Worm (Caenorhabditis elegans) whole organism, young adult: ENCODE measurements around the gene ttr-23.

Experiments
- B0035.1 ChIP-seq: sonication (generic microtip); optimal IDR thresholded peaks from 2 replicates; lab custom pipeline; 2016; ENCODE audit warnings: missing genetic modification characterization, mild to moderate bottlenecking, missing compliant biosample characterization, missing genotype, missing genetic modification reagents
- Y56A3A.18 ChIP-seq: fragments of 200-800 bp; sonication (Bioruptor generic); IDR thresholded peaks from 2 replicates; pipeline ENCODE4 v1.3.6; 2022; ENCODE audit warnings: missing genetic modification reagents, missing genetic modification characterization, missing compliant biosample characterization
- Y67H2A.10 ChIP-seq: fragments of 200-800 bp; sonication (Bioruptor generic); conservative IDR thresholded peaks from 2 replicates; pipeline ENCODE4 v1.3.6; 2022; ENCODE audit warnings: missing genetic modification reagents, missing genetic modification characterization, missing compliant biosample characterization
- ama-1 ChIP-seq, 3 experiments: fragments of 150-350 bp in 1 of 3; sonication (generic microtip) in 2 of 3; optimal IDR thresholded peaks; 2 replicates each; lab custom pipeline; 2014 to 2018; ENCODE audit warnings: missing biosample characterization in 2 of 3, missing genetic modification characterization in 2 of 3, missing genetic modification reagents in 2 of 3
- attf-3 ChIP-seq: fragments of 200-800 bp; sonication (Bioruptor generic); conservative IDR thresholded peaks from 2 replicates; pipeline ENCODE4 v1.3.6; 2022; ENCODE audit warnings: missing genetic modification reagents, missing genetic modification characterization, missing compliant biosample characterization
- egl-44 ChIP-seq: fragments of 200-800 bp; sonication (Bioruptor generic); IDR thresholded peaks from 2 replicates; pipeline ENCODE4 v1.3.6; 2022; ENCODE audit warnings: missing genetic modification reagents, missing genetic modification characterization, missing compliant biosample characterization
- egrh-3 ChIP-seq: fragments of 200-800 bp; sonication (Bioruptor generic); IDR thresholded peaks from 2 replicates; pipeline ENCODE4 v1.3.6; 2022; ENCODE audit warnings: missing genetic modification reagents, missing genetic modification characterization, missing compliant biosample characterization
- nhr-179 ChIP-seq: sonication (generic microtip); optimal IDR thresholded peaks from 2 replicates; lab custom pipeline; 2016; ENCODE audit warnings: mild to moderate bottlenecking, missing genetic modification characterization, missing compliant biosample characterization
- nhr-80 ChIP-seq: sonication (generic microtip); optimal IDR thresholded peaks from 2 replicates; lab custom pipeline; 2016; ENCODE audit warnings: missing genetic modification characterization, missing compliant biosample characterization
- repo-1 ChIP-seq: sonication (generic microtip); optimal IDR thresholded peaks from 2 replicates; lab custom pipeline; 2017; ENCODE audit warnings: mild to moderate bottlenecking, missing genetic modification characterization, missing compliant biosample characterization
- unc-62 ChIP-seq: fragments of 150-350 bp; optimal IDR thresholded peaks from 2 replicates; lab custom pipeline; 2014; ENCODE audit warnings: missing biosample characterization, missing genetic modification reagents, missing genetic modification characterization
- ztf-25 ChIP-seq: fragments of 200-800 bp; sonication (Bioruptor generic); IDR thresholded peaks from 2 replicates; pipeline ENCODE4 v1.3.6; 2022; ENCODE audit warnings: missing genetic modification reagents, missing genetic modification characterization, missing compliant biosample characterization

ce11 chrV:10556362-10556761 is 33.3 kb downstream of the ttr-23 start:
- TF ChIP-seq egl-44 (GFP tag; lab: Robert Waterston, UW) (no peak), Y56A3A.18 (GFP tag; lab: Robert Waterston, UW) (no peak), repo-1 (no peak), ama-1 (optimal IDR thresholded peaks at IDR 0.05; lab: Kevin White, UChicago) (no peak), ama-1 (GFP tag; optimal IDR thresholded peaks at IDR 0.05; lab: Kevin White, UChicago) (no peak), Y67H2A.10 (GFP tag; lab: Robert Waterston, UW) (no peak), nhr-80 (tag; lab: Kevin White, UChicago) (no peak), ztf-25 (no peak), unc-62 (GFP tag; lab: Kevin White, UChicago) (no peak), attf-3 (GFP tag; lab: Robert Waterston, UW) (no peak), egrh-3 (GFP tag; lab: Robert Waterston, UW) (no peak), nhr-179 (tag; lab: Kevin White, UChicago) (no peak), B0035.1 (tag; lab: Kevin White, UChicago) (no peak)
